Worm (Caenorhabditis elegans): ENCODE data around the gene B0334.5.

Gene B0334.5

ce11 chrII:11537606-11538016, 40.1 kb downstream of the B0334.5 start:
- TF ChIP-seq nhr-237 (tag; optimal IDR thresholded peaks at IDR 0.05), result no peak
- TF ChIP-seq zip-8 (tag; optimal IDR thresholded peaks at IDR 0.05), result no peak
- TF ChIP-seq elt-3 (tag; optimal IDR thresholded peaks at IDR 0.05), result no peak
- TF ChIP-seq nhr-28 (tag; optimal IDR thresholded peaks at IDR 0.05), result no peak
- no peak for TF ChIP-seq blmp-1 (tag; optimal IDR thresholded peaks at IDR 0.05)
- TF ChIP-seq sem-2 (GFP tag; optimal IDR thresholded peaks at IDR 0.05), result peak; percentile 60
- no peak for TF ChIP-seq hlh-1 (tag; optimal IDR thresholded peaks at IDR 0.05)
- TF ChIP-seq elt-1 (tag; optimal IDR thresholded peaks at IDR 0.05; ENCODE audit: borderline replicate concordance, insufficient read depth), result no peak
- TF ChIP-seq unc-62 (GFP tag; optimal IDR thresholded peaks at IDR 0.05), result no peak
- TF ChIP-seq mab-5 (tag; optimal IDR thresholded peaks at IDR 0.05), result no peak
- no peak for TF ChIP-seq flh-1 (GFP tag; optimal IDR thresholded peaks at IDR 0.05)
- no peak for TF ChIP-seq nhr-12 (tag; optimal IDR thresholded peaks at IDR 0.05)
- peak; percentile 34 for TF ChIP-seq M03D4.4 (tag; optimal IDR thresholded peaks at IDR 0.05)
- peak; percentile 86 for TF ChIP-seq ceh-83 (GFP tag; optimal IDR thresholded peaks at IDR 0.05)
- TF ChIP-seq ztf-11 (tag; optimal IDR thresholded peaks at IDR 0.05), result no peak
- no peak for TF ChIP-seq sptf-1 (tag; optimal IDR thresholded peaks at IDR 0.05)
- TF ChIP-seq lsy-2 (tag; optimal IDR thresholded peaks at IDR 0.05), result no peak
- TF ChIP-seq tbx-8 (GFP tag; optimal IDR thresholded peaks at IDR 0.05), result peak; percentile 35
- TF ChIP-seq mls-2 (tag; optimal IDR thresholded peaks at IDR 0.05), result peak; percentile 27
- TF ChIP-seq ham-2 (GFP tag; optimal IDR thresholded peaks at IDR 0.05), result no peak

DNA sequence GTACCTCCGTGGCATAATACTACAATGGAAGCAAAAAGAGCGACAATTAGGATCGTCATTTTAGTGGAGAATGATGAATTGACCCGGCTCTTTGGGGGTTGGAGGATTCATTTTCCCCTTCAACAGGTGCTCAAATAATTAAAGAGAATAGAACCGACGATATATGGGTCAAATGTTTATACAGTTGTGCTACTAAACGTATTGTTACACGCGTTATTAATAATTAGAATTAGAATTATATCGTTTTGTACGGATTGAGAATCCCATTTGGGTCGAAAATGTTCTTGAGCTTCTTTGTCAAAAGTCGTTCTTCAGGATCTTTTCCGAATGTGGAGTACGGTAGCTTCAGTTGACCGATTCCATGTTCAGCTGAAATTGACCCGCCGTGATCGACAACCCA, 41.3 kb downstream of the B0334.5 start, which contains the start of gene Y62F5A.9:
Gene Y62F5A.9, minus strand, starts transcription at position 101 of the 400 bp plus-strand sequence.
- TF ChIP-seq lsy-2 (tag; optimal IDR thresholded peaks at IDR 0.05), result peak; percentile 4
- no peak for TF ChIP-seq bed-3 (GFP tag; optimal IDR thresholded peaks at IDR 0.05)
- no peak for TF ChIP-seq pha-4 (tag; optimal IDR thresholded peaks at IDR 0.05)
- TF ChIP-seq drap-1 (GFP tag; optimal IDR thresholded peaks at IDR 0.05), result no peak
- no peak for TF ChIP-seq hlh-1 (tag; optimal IDR thresholded peaks at IDR 0.05)
- TF ChIP-seq blmp-1 (tag; optimal IDR thresholded peaks at IDR 0.05), result no peak

DNA sequence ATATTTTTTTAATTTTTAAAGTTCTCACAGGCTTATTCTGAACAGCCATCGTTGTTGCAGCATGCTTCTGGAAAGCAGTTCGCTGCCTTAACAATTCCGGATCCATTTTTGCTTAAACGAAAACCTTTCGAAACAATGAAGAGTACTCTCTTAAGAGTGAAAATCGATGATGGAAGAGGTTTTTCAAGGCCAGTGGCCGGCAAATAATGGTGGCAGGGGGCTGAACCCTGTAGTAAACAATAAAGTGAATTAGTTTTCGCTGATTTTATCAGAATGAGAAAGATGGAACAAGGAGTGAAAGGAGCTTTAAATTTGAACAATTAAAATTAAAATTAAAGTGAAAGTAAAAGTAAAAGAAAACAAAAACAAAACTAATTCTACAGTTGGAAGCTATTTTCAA, 44.9 kb downstream of the B0334.5 start, which contains the start of gene gtf-2E2:
Gene gtf-2E2, minus strand, starts transcription at position 111 of the 400 bp plus-strand sequence.
- TF ChIP-seq lsy-2 (tag; optimal IDR thresholded peaks at IDR 0.05), result peak; percentile 8
- TF ChIP-seq sptf-1 (tag; optimal IDR thresholded peaks at IDR 0.05), result peak; percentile 58
- no peak for TF ChIP-seq ceh-43 (GFP tag; optimal IDR thresholded peaks at IDR 0.05)
- TF ChIP-seq ces-1 (GFP tag; optimal IDR thresholded peaks at IDR 0.05), result peak; percentile 59

ce11 chrII:11542958-11543357, 45.5 kb downstream of the B0334.5 start:
- TF ChIP-seq zip-8 (tag; optimal IDR thresholded peaks at IDR 0.05) (peak; percentile 62), ceh-43 (GFP tag; optimal IDR thresholded peaks at IDR 0.05) (no peak), mls-2 (tag; optimal IDR thresholded peaks at IDR 0.05) (no peak), ceh-83 (GFP tag; optimal IDR thresholded peaks at IDR 0.05) (no peak), M03D4.4 (tag; optimal IDR thresholded peaks at IDR 0.05) (no peak), nhr-2 (tag; optimal IDR thresholded peaks at IDR 0.05) (peak; percentile 6), ztf-11 (tag; optimal IDR thresholded peaks at IDR 0.05) (no peak), cnd-1 (tag; optimal IDR thresholded peaks at IDR 0.05) (peak; percentile 56)

DNA sequence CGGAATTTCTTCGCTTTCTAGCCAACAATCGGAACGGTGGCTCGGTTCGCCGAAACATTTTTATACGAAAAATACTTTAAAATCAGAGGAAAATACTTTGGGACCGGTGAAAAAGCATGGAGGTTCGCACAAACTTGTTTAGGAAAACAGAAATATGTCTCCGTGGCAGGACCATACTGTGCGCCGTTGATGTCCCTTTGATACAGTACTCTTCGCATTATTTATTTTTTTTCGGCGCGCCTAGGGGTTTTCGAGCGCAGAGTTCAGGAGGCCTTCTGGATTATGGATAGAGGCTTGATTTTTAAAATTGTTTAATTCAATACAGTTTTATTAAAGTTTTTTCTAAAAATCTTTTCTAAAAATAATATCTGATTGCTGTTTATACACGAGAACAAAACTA, 47.2 kb downstream of the B0334.5 start, which contains the start of gene F54D5.9:
Gene F54D5.9, minus strand, starts transcription at position 115 of the 400 bp plus-strand sequence.
- TF ChIP-seq mls-2 (tag; optimal IDR thresholded peaks at IDR 0.05) (no peak), pha-4 (tag; optimal IDR thresholded peaks at IDR 0.05) (no peak), mep-1 (tag; optimal IDR thresholded peaks at IDR 0.05) (no peak), blmp-1 (tag; optimal IDR thresholded peaks at IDR 0.05) (no peak), flh-1 (GFP tag; optimal IDR thresholded peaks at IDR 0.05) (no peak)

- TF ChIP-seq lsy-2 (tag; optimal IDR thresholded peaks at IDR 0.05), result peak; percentile 81
- peak; percentile 43 for TF ChIP-seq nhr-12 (tag; optimal IDR thresholded peaks at IDR 0.05)
- peak; percentile 12 for TF ChIP-seq ztf-11 (tag; optimal IDR thresholded peaks at IDR 0.05)
- TF ChIP-seq lin-32 (GFP tag; optimal IDR thresholded peaks at IDR 0.05), result no peak
- TF ChIP-seq pha-4 (tag; optimal IDR thresholded peaks at IDR 0.05), result peak; percentile 98
- peak; percentile 35 for TF ChIP-seq elt-3 (tag; optimal IDR thresholded peaks at IDR 0.05)
- no peak for TF ChIP-seq tbx-8 (GFP tag; optimal IDR thresholded peaks at IDR 0.05)
- no peak for TF ChIP-seq unc-39 (tag; optimal IDR thresholded peaks at IDR 0.05)
- TF ChIP-seq lin-13 (tag; optimal IDR thresholded peaks at IDR 0.05), result peak; percentile 93
- TF ChIP-seq ceh-83 (GFP tag; optimal IDR thresholded peaks at IDR 0.05), result no peak
- no peak for TF ChIP-seq elt-1 (tag; optimal IDR thresholded peaks at IDR 0.05; ENCODE audit: borderline replicate concordance, insufficient read depth)
- peak; percentile 82 for TF ChIP-seq ceh-39 (tag; optimal IDR thresholded peaks at IDR 0.05)
- no peak for TF ChIP-seq nhr-76 (tag; optimal IDR thresholded peaks at IDR 0.05)
- peak; percentile 36 for TF ChIP-seq ham-2 (GFP tag; optimal IDR thresholded peaks at IDR 0.05)
- peak; percentile 61 for TF ChIP-seq nhr-237 (tag; optimal IDR thresholded peaks at IDR 0.05)
- TF ChIP-seq mab-5 (tag; optimal IDR thresholded peaks at IDR 0.05), result no peak
- TF ChIP-seq ceh-43 (GFP tag; optimal IDR thresholded peaks at IDR 0.05), result no peak
- peak; percentile 93 for TF ChIP-seq sptf-1 (tag; optimal IDR thresholded peaks at IDR 0.05)
- peak; percentile 44 for TF ChIP-seq hlh-1 (tag; optimal IDR thresholded peaks at IDR 0.05)
- TF ChIP-seq zip-8 (tag; optimal IDR thresholded peaks at IDR 0.05), result no peak
- TF ChIP-seq sem-2 (GFP tag; optimal IDR thresholded peaks at IDR 0.05), result no peak
- TF ChIP-seq M03D4.4 (tag; optimal IDR thresholded peaks at IDR 0.05), result peak; percentile 74
- TF ChIP-seq snpc-4 (tag; optimal IDR thresholded peaks at IDR 0.05), result no peak
- no peak for TF ChIP-seq flh-1 (GFP tag; optimal IDR thresholded peaks at IDR 0.05)
- TF ChIP-seq unc-62 (GFP tag; optimal IDR thresholded peaks at IDR 0.05), result peak; percentile 53
- peak; percentile 85 for TF ChIP-seq mls-2 (tag; optimal IDR thresholded peaks at IDR 0.05)
- TF ChIP-seq cnd-1 (tag; optimal IDR thresholded peaks at IDR 0.05), result peak; percentile 70
- TF ChIP-seq nhr-28 (tag; optimal IDR thresholded peaks at IDR 0.05), result peak; percentile 10
- no peak for TF ChIP-seq blmp-1 (tag; optimal IDR thresholded peaks at IDR 0.05)
- TF ChIP-seq nhr-2 (tag; optimal IDR thresholded peaks at IDR 0.05), result peak; percentile 35
Measured at ce11 chrII:11545299-11545951, 48.0 kb downstream of the B0334.5 start, which contains the start of gene dnj-13. Gene dnj-13, plus strand, starts transcription at chrII:11545701.
